Fruit fly (Drosophila melanogaster): Measurements from ENCODE around the gene CG10182.

CG10182 gene

DNA sequence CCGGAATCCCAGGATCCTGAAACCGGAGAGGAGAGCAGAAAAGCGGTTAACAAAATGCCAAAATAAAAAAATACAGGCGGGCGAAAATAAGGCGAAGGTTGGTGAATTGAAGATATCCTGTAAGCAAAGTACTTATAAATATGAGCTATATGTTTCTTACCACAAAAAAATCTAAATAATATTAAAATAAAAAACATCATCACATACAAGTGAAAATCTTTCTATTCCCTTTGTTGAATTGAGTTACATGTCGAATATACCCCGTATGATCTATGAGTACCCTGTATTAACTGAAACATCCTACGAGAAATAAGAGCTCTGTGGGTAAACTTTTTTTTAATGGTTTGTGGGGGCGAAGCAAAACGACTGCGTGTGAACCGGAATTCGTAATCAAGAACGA, 22.5 kb upstream of the CG10182 start:
- no peak for TF ChIP-seq toe (GFP tag; optimal IDR thresholded peaks at IDR 0.05)
- no peak for TF ChIP-seq bab1 (GFP tag; optimal IDR thresholded peaks at IDR 0.05)
- no peak for TF ChIP-seq CG7045 (GFP tag; optimal IDR thresholded peaks at IDR 0.05)
- no peak for TF ChIP-seq Crg-1 (GFP tag; optimal IDR thresholded peaks at IDR 0.05)
- no peak for TF ChIP-seq cnc (optimal IDR thresholded peaks at IDR 0.05)
- TF ChIP-seq cic (GFP tag; optimal IDR thresholded peaks at IDR 0.05) = no peak
- no peak for TF ChIP-seq CG11617 (GFP tag; optimal IDR thresholded peaks at IDR 0.05)
- TF ChIP-seq CG1620 (GFP tag; optimal IDR thresholded peaks at IDR 0.05) = no peak
- no peak for TF ChIP-seq pad (GFP tag; optimal IDR thresholded peaks at IDR 0.05)
- no peak for TF ChIP-seq ovo (GFP tag; optimal IDR thresholded peaks at IDR 0.05)
- no peak for TF ChIP-seq Mnt (GFP tag; optimal IDR thresholded peaks at IDR 0.05)
- no peak for TF ChIP-seq CG12768 (GFP tag; optimal IDR thresholded peaks at IDR 0.05)
- TF ChIP-seq Clk (GFP tag; optimal IDR thresholded peaks at IDR 0.05) = no peak
- no peak for TF ChIP-seq CG33017 (tag; optimal IDR thresholded peaks at IDR 0.05)
- TF ChIP-seq kay (GFP tag; ENCODE audit: borderline replicate concordance) = no peak
- no peak for TF ChIP-seq CG7101 (tag; optimal IDR thresholded peaks at IDR 0.05)

DNA sequence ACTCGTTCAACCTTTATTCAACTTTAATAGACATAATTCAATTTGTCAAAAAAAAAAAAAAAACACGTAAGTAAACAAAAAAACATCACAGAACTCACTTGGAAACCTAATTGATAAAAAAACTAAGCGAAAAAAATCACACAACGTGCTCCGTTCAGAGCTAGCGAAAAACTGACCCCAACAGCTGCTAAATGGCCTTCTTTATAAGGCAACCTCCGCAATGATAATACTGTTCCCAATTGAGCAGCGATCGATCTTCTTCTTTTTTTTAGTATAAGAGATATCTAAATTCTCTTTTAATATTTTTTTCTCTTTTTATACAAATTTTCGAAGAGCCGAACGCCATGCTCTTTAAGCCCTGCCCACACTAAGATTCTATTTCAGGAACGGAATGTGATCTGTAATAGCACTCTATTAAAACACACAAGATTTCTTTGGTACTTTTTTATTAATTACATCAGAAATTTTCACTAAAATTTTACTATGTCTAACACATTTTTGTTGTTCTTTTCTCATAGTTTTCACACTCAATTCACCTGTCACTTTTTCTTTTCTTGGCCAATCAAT, 15.8 kb upstream of the CG10182 start, which contains the start of gene CG10184:
Gene CG10184 (minus strand): TSS at position 181 of the 567 bp plus-strand sequence.
- no peak for TF ChIP-seq cnc (optimal IDR thresholded peaks at IDR 0.05)
- peak; percentile 64 for TF ChIP-seq tj (GFP tag; optimal IDR thresholded peaks at IDR 0.05)
- peak; percentile 22 for TF ChIP-seq cic (GFP tag; optimal IDR thresholded peaks at IDR 0.05)
- TF ChIP-seq ovo (GFP tag; optimal IDR thresholded peaks at IDR 0.05) = no peak
- no peak for TF ChIP-seq pad (GFP tag; optimal IDR thresholded peaks at IDR 0.05)
- no peak for TF ChIP-seq bab1 (GFP tag; optimal IDR thresholded peaks at IDR 0.05)
- TF ChIP-seq CG33017 (tag; optimal IDR thresholded peaks at IDR 0.05) = no peak
- TF ChIP-seq Hr96 (GFP tag; optimal IDR thresholded peaks at IDR 0.05) = no peak
- TF ChIP-seq CG7045 (GFP tag; optimal IDR thresholded peaks at IDR 0.05) = no peak
- no peak for TF ChIP-seq CG1620 (GFP tag; optimal IDR thresholded peaks at IDR 0.05)

DNA sequence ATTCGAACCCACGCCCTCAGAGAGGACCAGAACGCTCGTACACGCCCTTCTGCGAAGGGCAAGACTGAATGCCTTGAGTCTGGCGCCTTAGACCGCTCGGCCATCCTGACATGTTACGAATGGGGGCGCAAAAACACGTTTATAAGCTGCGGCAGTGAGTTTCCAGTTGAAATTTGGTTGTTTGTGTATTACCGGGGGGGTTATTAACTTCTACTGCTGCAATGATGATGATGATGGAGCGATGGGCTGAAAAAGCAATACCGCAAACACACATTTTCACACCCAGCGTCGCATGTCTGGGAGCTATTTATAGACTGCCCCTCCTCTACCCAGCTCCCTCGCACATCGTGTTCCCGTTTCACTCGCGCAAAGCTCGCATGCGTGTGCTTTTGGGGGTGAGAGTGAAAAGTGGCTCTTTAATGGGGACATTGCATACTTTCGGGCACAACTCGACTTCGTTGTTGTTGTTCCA, 11.8 kb upstream of the CG10182 start:
- TF ChIP-seq CG14711 (tag; optimal IDR thresholded peaks at IDR 0.05) (no peak), bab1 (GFP tag; optimal IDR thresholded peaks at IDR 0.05) (peak; percentile 67), cnc (optimal IDR thresholded peaks at IDR 0.05) (no peak), Mnt (GFP tag; optimal IDR thresholded peaks at IDR 0.05) (no peak), cic (GFP tag; optimal IDR thresholded peaks at IDR 0.05) (peak; percentile 51), kay (GFP tag; ENCODE audit: borderline replicate concordance) (no peak), pad (GFP tag; optimal IDR thresholded peaks at IDR 0.05) (peak; percentile 86), ovo (GFP tag; optimal IDR thresholded peaks at IDR 0.05) (peak; percentile 31), tj (GFP tag; optimal IDR thresholded peaks at IDR 0.05) (peak; percentile 22)

DNA sequence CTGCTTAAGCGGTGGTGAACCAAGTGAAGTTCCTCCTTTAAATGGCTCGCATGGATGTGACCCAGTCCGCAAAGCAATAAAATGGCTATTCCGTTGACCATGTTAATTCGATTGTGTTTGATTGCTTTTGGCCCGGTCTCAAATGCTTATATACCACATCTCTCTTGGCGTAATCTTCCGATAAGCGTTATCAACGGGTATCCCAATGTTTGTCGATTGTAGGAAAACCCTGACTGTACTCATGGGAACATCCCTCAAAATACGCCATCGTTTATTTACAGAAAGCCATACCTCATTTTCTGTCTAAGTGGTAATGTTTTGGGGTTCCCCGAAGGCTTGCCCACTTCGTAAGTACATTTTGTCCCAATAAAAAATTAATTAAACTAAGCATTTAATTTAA, 9.3 kb upstream of the CG10182 start, which contains the start of gene CG10183:
Gene CG10183 (minus strand): TSS at position 101 of the 400 bp plus-strand sequence.
- no peak for TF ChIP-seq cic (GFP tag; optimal IDR thresholded peaks at IDR 0.05)
- no peak for TF ChIP-seq CG11617 (GFP tag; optimal IDR thresholded peaks at IDR 0.05)
- no peak for TF ChIP-seq bab1 (GFP tag; optimal IDR thresholded peaks at IDR 0.05)
- no peak for TF ChIP-seq cnc (optimal IDR thresholded peaks at IDR 0.05)
- no peak for TF ChIP-seq Mnt (GFP tag; optimal IDR thresholded peaks at IDR 0.05)
- no peak for TF ChIP-seq CG12768 (GFP tag; optimal IDR thresholded peaks at IDR 0.05)
- no peak for TF ChIP-seq CG7045 (GFP tag; optimal IDR thresholded peaks at IDR 0.05)
- no peak for TF ChIP-seq CG14711 (tag; optimal IDR thresholded peaks at IDR 0.05)
- no peak for TF ChIP-seq pad (GFP tag; optimal IDR thresholded peaks at IDR 0.05)
- TF ChIP-seq toe (GFP tag; optimal IDR thresholded peaks at IDR 0.05) = no peak
- no peak for TF ChIP-seq CG33017 (tag; optimal IDR thresholded peaks at IDR 0.05)
- no peak for TF ChIP-seq CG7101 (tag; optimal IDR thresholded peaks at IDR 0.05)

DNA sequence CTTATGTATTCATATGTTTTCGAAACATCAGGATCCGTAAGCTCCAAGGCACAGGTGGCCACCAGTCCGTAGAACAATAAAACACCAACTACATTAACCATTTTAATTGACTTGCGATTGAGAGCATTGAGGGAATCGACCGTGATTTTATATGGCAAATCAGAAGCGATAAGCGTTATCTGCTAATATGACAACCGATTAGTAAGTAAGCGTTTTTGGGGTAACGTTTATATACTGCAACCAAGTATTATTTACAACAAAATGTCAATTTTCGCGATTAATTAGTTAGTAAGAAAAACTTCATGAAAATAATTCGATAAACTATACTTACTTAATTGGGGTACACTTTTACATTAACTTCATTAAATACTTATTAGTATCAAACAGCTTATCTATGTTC, 6.6 kb upstream of the CG10182 start, which contains the start of gene CG16723:
Gene CG16723 (minus strand): TSS at position 101 of the 400 bp plus-strand sequence.
- TF ChIP-seq ovo (GFP tag; optimal IDR thresholded peaks at IDR 0.05) (no peak), CG12768 (GFP tag; optimal IDR thresholded peaks at IDR 0.05) (no peak), bab1 (GFP tag; optimal IDR thresholded peaks at IDR 0.05) (no peak), cic (GFP tag; optimal IDR thresholded peaks at IDR 0.05) (no peak), Crg-1 (GFP tag; optimal IDR thresholded peaks at IDR 0.05) (no peak), CG11617 (GFP tag; optimal IDR thresholded peaks at IDR 0.05) (no peak), kay (GFP tag; ENCODE audit: borderline replicate concordance) (no peak), CG7101 (tag; optimal IDR thresholded peaks at IDR 0.05) (no peak), Hr96 (GFP tag; optimal IDR thresholded peaks at IDR 0.05) (no peak), CG7045 (GFP tag; optimal IDR thresholded peaks at IDR 0.05) (no peak), cnc (optimal IDR thresholded peaks at IDR 0.05) (no peak), CG33017 (tag; optimal IDR thresholded peaks at IDR 0.05) (no peak), CG1620 (GFP tag; optimal IDR thresholded peaks at IDR 0.05) (no peak)

DNA sequence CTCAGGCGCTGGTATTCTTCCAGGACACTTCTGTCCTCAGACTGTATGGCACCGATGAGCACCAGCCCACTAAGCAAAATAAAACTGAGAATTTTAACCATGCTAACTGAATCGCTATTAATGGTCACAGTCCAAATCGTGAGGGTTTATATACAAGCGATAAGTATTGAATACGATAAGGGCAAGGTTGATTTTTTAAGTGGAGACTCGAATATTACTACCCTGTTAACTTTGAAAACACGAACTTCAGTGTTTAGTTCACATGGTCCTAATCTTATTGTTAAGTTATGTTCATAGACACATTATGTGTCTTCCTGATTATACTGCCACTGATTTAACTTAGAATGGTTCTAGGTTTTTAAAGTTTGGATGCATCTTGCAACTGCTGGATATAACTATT, 3.0 kb upstream of the CG10182 start, which contains the start of gene CG33337:
Gene CG33337 (minus strand): TSS at position 101 of the 400 bp plus-strand sequence.
- TF ChIP-seq Mnt (GFP tag; optimal IDR thresholded peaks at IDR 0.05) (no peak), cnc (optimal IDR thresholded peaks at IDR 0.05) (no peak), toe (GFP tag; optimal IDR thresholded peaks at IDR 0.05) (no peak), Crg-1 (GFP tag; optimal IDR thresholded peaks at IDR 0.05) (no peak), CG11617 (GFP tag; optimal IDR thresholded peaks at IDR 0.05) (no peak), ovo (GFP tag; optimal IDR thresholded peaks at IDR 0.05) (no peak), CG14711 (tag; optimal IDR thresholded peaks at IDR 0.05) (no peak), CG33017 (tag; optimal IDR thresholded peaks at IDR 0.05) (no peak), CG5204 (GFP tag; optimal IDR thresholded peaks at IDR 0.05) (no peak), CG12768 (GFP tag; optimal IDR thresholded peaks at IDR 0.05) (no peak), Hr96 (GFP tag; optimal IDR thresholded peaks at IDR 0.05) (no peak), Clk (GFP tag; optimal IDR thresholded peaks at IDR 0.05) (no peak), CG7045 (GFP tag; optimal IDR thresholded peaks at IDR 0.05) (no peak), CG7101 (tag; optimal IDR thresholded peaks at IDR 0.05) (no peak), kay (GFP tag; ENCODE audit: borderline replicate concordance) (no peak), CG1620 (GFP tag; optimal IDR thresholded peaks at IDR 0.05) (no peak)

Measured in whole organism, adult.